Worm (Caenorhabditis elegans): Measurements from ENCODE around the gene fbxa-108.
A peak's percentile ranks its signal among the peaks of the same experiment; 100 is the strongest.

fbxa-108 gene

DNA sequence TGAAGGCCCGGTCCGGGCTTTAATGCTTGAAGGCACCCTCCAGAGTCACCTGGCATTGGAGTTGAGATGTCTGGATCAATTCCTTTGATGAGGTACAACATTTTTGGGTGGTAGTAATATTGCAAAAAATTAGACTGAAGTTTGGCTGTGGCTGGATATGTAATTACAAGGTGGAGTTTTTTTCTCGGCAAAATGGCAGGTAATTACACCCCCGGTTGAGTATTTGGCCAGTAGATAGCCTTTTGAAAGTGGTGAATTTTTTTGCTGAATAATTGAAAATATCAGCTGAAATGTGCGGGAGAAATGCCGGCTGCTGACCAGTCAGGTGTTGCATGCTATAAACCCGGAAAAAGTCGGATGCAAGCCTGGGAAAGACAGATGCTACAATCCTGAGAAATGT is 39.9 kb upstream of the fbxa-108 start, which contains the start of gene Y26G10.4:
TSS of gene Y26G10.4 (minus strand) at position 101 of the 400 bp plus-strand sequence.
- no peak for TF ChIP-seq ceh-9 (tag; optimal IDR thresholded peaks at IDR 0.05)
- TF ChIP-seq madf-2 (tag; optimal IDR thresholded peaks at IDR 0.05) = no peak
- TF ChIP-seq C38D4.7 (GFP tag; optimal IDR thresholded peaks at IDR 0.05) = no peak
- TF ChIP-seq ets-4 (tag; optimal IDR thresholded peaks at IDR 0.05) = no peak
- no peak for TF ChIP-seq ceh-22 (tag; optimal IDR thresholded peaks at IDR 0.05)
- no peak for TF ChIP-seq ceh-6 (GFP tag; optimal IDR thresholded peaks at IDR 0.05)
- no peak for TF ChIP-seq ceh-2 (tag; optimal IDR thresholded peaks at IDR 0.05)
- TF ChIP-seq gmeb-2 (tag; optimal IDR thresholded peaks at IDR 0.05) = no peak
- TF ChIP-seq hlh-15 (tag; optimal IDR thresholded peaks at IDR 0.05) = no peak
- TF ChIP-seq unc-42 (tag; optimal IDR thresholded peaks at IDR 0.05) = no peak

DNA sequence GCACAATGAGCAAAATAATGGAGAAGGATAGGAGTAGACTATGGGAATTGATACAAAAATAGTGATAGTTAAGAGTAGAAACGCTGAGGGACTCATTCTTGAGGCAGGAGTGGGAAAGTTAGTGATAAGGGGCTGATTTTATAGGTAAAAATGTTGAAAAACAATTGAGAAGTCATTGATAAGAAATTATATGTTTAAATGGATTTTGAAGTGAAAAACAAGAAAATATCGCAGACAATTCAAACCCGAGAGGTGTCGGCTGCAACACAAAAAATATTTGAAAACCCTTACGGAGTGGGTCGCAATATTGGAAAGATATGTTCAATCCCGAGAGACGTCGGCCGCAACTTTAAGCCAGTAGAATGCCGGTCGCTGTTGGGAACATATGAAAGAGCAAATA is 37.6 kb upstream of the fbxa-108 start, which contains the start of gene spp-29:
TSS of gene spp-29 (minus strand) at position 101 of the 400 bp plus-strand sequence.
- TF ChIP-seq K02D7.2 (tag; optimal IDR thresholded peaks at IDR 0.05) = no peak
- TF ChIP-seq Y22D7AL.16 (tag; optimal IDR thresholded peaks at IDR 0.05) = no peak
- no peak for TF ChIP-seq elt-2 (tag; optimal IDR thresholded peaks at IDR 0.05)
- no peak for TF ChIP-seq ceh-6 (GFP tag; optimal IDR thresholded peaks at IDR 0.05)
- TF ChIP-seq nhr-232 (tag; optimal IDR thresholded peaks at IDR 0.05) = no peak
- TF ChIP-seq ttx-3 (tag; optimal IDR thresholded peaks at IDR 0.05) = no peak
- TF ChIP-seq fax-1 (tag; optimal IDR thresholded peaks at IDR 0.05) = no peak
- TF ChIP-seq nhr-11 (tag; optimal IDR thresholded peaks at IDR 0.05) = no peak
- no peak for TF ChIP-seq npax-4 (tag; optimal IDR thresholded peaks at IDR 0.05)
- TF ChIP-seq mec-3 (tag; optimal IDR thresholded peaks at IDR 0.05; ENCODE audit: borderline replicate concordance) = no peak

DNA sequence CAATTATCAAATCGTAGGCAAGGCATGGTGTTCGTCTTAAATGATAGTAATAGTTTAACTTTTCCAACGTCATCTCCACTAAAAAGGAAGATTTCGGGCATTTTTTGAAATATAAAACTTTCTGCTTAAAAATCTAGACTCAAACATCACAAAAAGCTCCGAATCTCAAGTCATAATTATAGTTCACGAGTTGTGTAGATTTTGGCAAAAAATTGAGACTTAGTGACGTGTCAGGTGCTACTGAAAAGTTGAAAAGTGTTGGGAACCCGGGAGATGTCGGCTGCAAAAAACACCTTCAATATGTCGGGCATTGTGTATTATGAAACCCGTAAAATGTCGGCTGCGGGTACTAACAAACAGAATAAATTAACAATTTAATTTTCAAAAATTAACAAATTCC is 36.6 kb upstream of the fbxa-108 start, which contains the start of gene Y26G10.1:
TSS of gene Y26G10.1 (minus strand) at position 101 of the 400 bp plus-strand sequence.
- TF ChIP-seq ceh-34 (tag; optimal IDR thresholded peaks at IDR 0.05) (no peak), elt-4 (tag; optimal IDR thresholded peaks at IDR 0.05) (no peak), hlh-15 (tag; optimal IDR thresholded peaks at IDR 0.05) (no peak), pros-1 (tag; optimal IDR thresholded peaks at IDR 0.05) (no peak), zip-5 (tag; optimal IDR thresholded peaks at IDR 0.05) (no peak), mec-3 (tag; optimal IDR thresholded peaks at IDR 0.05; ENCODE audit: borderline replicate concordance) (no peak), hlh-30 (tag; optimal IDR thresholded peaks at IDR 0.05; ENCODE audit: insufficient read depth) (no peak), hlh-13 (GFP tag; optimal IDR thresholded peaks at IDR 0.05) (no peak), Y22D7AL.16 (tag; optimal IDR thresholded peaks at IDR 0.05) (no peak)

DNA sequence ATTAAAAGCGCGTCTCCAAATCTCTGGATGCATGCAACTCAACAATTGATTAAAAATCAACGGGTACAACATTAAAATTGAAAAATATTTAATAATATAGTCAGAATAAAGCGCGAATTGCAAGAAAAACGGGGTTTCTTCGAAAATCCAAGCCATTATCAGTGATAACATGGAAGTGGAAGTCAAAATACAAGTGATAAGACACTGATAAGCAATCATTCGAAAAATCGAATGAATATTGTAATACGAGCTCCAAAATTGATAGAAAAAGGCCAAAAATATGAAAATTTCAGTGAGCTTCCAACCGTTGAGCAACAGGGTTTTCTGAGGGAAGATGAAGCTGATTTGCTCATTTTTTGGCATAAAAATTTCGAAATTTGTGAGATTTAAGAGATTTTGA is 35.1 kb upstream of the fbxa-108 start:
- TF ChIP-seq elt-2 (tag; optimal IDR thresholded peaks at IDR 0.05) (peak; percentile 87), pqm-1 (tag; optimal IDR thresholded peaks at IDR 0.05) (no peak)

DNA sequence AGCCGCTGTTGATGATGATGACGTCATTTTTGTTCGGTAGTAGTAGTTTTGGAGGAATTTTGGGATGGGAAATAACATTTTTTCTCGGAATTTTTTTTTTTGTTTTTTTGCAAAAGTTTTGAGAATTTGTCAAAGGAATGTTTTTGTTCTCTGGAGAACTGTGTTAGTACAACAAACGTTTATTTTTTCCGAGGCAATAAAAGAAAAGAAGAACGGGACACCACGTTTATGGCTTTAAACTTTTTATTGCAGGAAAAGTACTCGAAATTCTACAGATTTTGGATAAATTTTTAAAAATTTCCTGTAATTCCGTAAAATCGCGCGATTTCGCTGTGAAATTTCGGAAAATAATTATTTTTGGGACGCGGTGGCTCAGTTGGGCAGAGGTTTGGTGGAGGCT is 31.7 kb upstream of the fbxa-108 start, which contains the start of gene F59A1.13:
TSS of gene F59A1.13 (minus strand) at position 101 of the 400 bp plus-strand sequence.
- TF ChIP-seq ztf-16 (tag; optimal IDR thresholded peaks at IDR 0.05) (no peak), ceh-6 (GFP tag; optimal IDR thresholded peaks at IDR 0.05) (no peak), ama-1 (optimal IDR thresholded peaks at IDR 0.05) (no peak), hlh-8 (tag; optimal IDR thresholded peaks at IDR 0.05) (no peak), hlh-15 (tag; optimal IDR thresholded peaks at IDR 0.05) (no peak), dmd-4 (tag; optimal IDR thresholded peaks at IDR 0.05; ENCODE audit: borderline replicate concordance) (no peak), sdc-2 (tag; optimal IDR thresholded peaks at IDR 0.05) (no peak), lim-6 (tag; optimal IDR thresholded peaks at IDR 0.05) (no peak), hlh-13 (GFP tag; optimal IDR thresholded peaks at IDR 0.05) (no peak), fax-1 (tag; optimal IDR thresholded peaks at IDR 0.05) (no peak), madf-2 (tag; optimal IDR thresholded peaks at IDR 0.05) (no peak), eyg-1 (tag; optimal IDR thresholded peaks at IDR 0.05) (no peak), fkh-6 (tag; optimal IDR thresholded peaks at IDR 0.05) (no peak), lin-11 (tag; optimal IDR thresholded peaks at IDR 0.05) (no peak), syd-9 (tag; optimal IDR thresholded peaks at IDR 0.05) (no peak), ceh-14 (tag; optimal IDR thresholded peaks at IDR 0.05) (no peak), nhr-11 (tag; optimal IDR thresholded peaks at IDR 0.05) (no peak), ceh-48 (tag; optimal IDR thresholded peaks at IDR 0.05) (no peak)

Data from whole organism, late embryonic.